Fruit fly (Drosophila melanogaster): ENCODE measurements around the gene GstD7.

Gene GstD7

DNA sequence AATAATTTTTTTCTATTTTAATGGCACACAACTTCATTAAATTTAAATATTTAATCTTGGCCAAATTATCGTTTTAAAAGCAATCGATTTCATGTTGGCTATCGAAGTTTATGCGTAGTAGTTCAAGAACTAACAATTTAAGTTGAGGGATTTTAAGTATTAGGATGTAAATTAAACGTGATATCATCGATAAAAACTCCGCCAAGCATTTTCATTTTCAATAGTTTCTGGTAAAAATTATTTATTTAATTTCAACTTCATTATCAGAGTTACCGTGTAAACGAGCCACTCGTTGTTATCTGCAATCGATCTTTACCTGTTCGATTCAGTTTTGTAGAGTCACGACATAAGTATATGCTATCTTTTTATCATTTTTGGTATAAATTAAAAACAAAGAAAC lies 24.6 kb downstream of the GstD7 start:
- TF ChIP-seq ttk (optimal IDR thresholded peaks at IDR 0.05) (no peak), insv (optimal IDR thresholded peaks at IDR 0.05) (no peak), Sin3A (optimal IDR thresholded peaks at IDR 0.05) (no peak), Myc (optimal IDR thresholded peaks at IDR 0.05) (no peak), h (optimal IDR thresholded peaks at IDR 0.05) (no peak), psq (optimal IDR thresholded peaks at IDR 0.05) (no peak)

DNA sequence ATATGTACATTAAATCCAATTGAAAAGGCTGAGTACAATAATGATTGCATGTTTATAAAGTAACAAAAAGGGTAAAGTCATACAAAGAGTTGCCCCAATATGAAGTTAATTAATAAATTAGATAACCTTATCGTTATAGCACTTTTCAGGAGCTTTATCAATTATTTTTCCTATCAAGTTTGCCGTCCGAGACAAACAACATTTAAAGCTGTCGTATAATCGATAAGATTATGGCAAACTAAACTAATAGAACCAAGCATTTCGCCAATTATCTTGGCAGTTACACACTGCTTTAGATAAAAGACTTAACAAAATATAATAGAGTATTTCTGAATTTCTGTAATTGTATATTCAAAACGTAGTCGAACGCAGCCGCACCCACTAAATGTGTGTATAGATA lies 26.8 kb downstream of the GstD7 start:
- no peak for TF ChIP-seq psq (optimal IDR thresholded peaks at IDR 0.05)
- no peak for TF ChIP-seq h (optimal IDR thresholded peaks at IDR 0.05)
- TF ChIP-seq Myc (optimal IDR thresholded peaks at IDR 0.05) = no peak
- no peak for TF ChIP-seq Sin3A (optimal IDR thresholded peaks at IDR 0.05)
- no peak for TF ChIP-seq ttk (optimal IDR thresholded peaks at IDR 0.05)
- TF ChIP-seq insv (optimal IDR thresholded peaks at IDR 0.05) = no peak

DNA sequence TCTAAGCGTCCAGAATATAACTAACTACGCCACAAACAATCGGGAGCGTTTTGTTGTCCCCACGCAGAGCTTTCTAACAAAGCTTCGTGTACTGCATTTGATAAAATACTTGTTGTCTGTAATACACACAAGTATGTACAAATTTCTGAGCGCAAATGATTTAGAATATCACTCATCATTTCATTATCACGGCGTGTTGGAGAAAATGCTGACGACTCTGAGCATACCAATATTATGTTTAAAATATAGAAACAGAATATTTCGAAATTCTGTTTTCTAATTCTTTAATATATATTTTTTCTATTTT lies 27.6 kb downstream of the GstD7 start, which contains the start of gene Cyp9f2:
Gene Cyp9f2, minus strand, starts transcription at position 101 of the 307 bp plus-strand sequence.
- TF ChIP-seq ttk (optimal IDR thresholded peaks at IDR 0.05) (no peak), insv (optimal IDR thresholded peaks at IDR 0.05) (no peak), Sin3A (optimal IDR thresholded peaks at IDR 0.05) (no peak), psq (optimal IDR thresholded peaks at IDR 0.05) (no peak), Myc (optimal IDR thresholded peaks at IDR 0.05) (no peak)

DNA sequence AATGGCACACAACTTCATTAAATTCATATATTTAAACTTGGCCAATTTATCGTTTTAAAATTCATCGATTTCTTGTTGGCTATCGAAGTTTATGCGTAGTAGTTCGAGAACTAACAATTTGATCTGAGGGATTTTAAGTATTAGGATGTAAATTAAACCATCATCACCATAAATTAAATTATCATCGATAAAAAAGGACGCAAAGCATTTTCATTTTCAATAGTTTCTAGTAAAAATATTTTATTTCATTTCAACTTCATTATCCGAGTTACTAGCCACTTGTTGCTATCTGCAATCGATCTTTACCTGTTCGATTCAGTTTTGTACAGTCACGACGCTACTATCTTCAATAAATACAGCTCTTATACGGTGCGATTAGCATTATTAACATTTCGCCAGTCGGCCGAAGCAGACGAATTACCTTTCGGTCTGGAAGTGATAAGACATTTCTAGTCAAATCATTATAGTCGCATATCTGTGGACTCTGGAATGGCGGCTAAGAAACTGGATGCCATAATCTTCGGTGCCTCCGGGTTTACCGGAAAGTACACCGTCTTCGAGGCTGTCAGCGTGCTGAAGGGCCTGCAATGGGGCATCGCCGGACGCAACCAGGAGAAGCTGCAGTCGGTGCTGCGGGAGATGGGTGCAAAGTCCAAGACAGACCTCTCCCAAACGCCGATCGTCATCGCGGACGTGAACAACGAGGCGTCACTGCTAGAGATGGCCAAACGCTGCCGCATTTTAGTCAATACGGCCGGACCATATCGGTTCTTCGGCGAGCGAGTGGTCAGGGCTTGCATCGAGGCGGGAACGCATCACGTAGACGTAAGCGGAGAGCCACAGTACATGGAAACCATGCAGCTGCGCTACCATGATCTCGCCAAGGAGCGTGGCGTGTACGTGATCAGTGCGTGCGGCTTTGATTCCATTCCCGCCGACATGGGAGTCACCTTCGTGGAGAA lies 28.2 kb downstream of the GstD7 start, which contains the start of gene CG5167:
Gene CG5167, plus strand, starts transcription at position 298 of the 962 bp plus-strand sequence.
- no peak for TF ChIP-seq h (optimal IDR thresholded peaks at IDR 0.05)
- TF ChIP-seq Myc (optimal IDR thresholded peaks at IDR 0.05) = no peak
- TF ChIP-seq psq (optimal IDR thresholded peaks at IDR 0.05) = no peak
- no peak for TF ChIP-seq insv (optimal IDR thresholded peaks at IDR 0.05)

DNA sequence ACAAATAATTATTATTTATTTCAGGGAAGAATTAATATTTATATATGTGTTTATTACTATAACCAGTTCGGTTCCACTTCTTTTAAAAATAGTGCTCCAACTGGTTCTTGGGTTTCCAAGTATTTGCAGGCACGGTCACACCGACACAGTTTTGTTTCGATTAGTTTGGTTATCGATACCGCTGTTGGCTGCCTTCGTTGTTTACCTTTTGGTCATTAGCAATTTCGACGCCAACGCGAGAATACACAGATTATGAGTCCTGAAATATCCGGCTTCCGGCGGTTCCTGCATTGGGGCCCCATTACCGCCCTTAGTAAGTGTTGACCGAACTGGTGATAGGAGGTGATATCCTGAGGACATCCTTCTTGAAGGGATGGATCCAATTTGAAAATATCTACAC lies 29.9 kb downstream of the GstD7 start, which contains the start of gene CG5196:
Gene CG5196, plus strand, starts transcription at position 157 of the 400 bp plus-strand sequence.
- no peak for TF ChIP-seq Myc (optimal IDR thresholded peaks at IDR 0.05)
- no peak for TF ChIP-seq psq (optimal IDR thresholded peaks at IDR 0.05)
- no peak for TF ChIP-seq h (optimal IDR thresholded peaks at IDR 0.05)

DNA sequence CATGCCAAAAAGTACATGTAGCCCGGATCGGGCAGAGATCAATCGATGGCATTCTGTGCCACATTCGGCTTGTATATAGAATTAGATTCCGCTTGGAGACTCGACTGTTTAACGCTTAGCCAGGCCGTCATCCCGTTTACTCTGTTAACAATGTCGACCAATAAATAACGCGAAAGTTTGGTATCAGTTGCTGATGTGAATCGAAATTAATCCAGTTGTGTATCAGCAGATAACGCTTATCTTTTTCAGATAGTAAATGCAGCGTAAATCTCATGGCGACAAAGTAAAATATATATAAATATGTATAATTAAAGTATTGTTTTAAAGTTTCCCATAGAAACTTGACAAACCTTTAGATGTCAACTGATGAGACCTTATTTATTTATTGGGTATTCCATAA lies 33.1 kb downstream of the GstD7 start:
- TF ChIP-seq insv (optimal IDR thresholded peaks at IDR 0.05) (no peak), Sin3A (optimal IDR thresholded peaks at IDR 0.05) (no peak), ttk (optimal IDR thresholded peaks at IDR 0.05) (no peak), h (optimal IDR thresholded peaks at IDR 0.05) (no peak), Myc (optimal IDR thresholded peaks at IDR 0.05) (no peak), psq (optimal IDR thresholded peaks at IDR 0.05) (no peak)

DNA sequence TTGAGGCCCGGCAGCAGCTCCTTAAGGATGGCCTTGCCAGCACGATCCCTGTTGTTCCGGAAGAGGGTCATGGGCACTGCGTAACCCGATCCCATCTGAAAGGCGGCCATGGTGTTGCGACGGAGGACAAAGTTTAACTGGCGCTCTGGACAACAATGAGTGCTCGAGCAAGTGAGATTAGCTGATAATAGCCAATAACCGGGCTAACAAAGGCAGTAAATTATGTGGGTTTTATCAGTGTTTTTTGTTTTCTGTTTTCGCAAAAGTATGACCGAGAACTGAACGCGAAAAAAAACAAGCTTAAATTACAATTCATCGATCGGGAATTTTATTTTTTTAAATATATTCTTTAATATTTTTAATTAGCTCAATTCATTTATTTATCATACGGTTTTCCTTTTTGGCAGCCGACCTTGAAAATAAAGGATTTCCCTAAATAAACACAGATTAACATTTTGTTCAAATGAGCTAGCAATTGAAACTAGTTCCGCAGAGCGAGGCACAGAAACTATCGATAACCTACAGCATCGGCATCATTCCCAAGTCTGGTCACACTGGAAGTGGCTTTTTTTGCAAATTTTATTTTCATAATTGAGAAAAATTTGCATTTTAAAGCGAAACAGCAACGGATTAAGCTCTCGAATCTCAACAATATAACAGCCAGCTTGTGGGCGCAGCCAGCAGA lies 35.1 kb downstream of the GstD7 start, which contains the start of the genes Dip-C and pps:
Gene Dip-C, minus strand, starts transcription at position 486 of the 685 bp plus-strand sequence.
Gene pps, plus strand, starts transcription at position 555 of the 685 bp plus-strand sequence.
- no peak for TF ChIP-seq Sin3A (optimal IDR thresholded peaks at IDR 0.05)

DNA sequence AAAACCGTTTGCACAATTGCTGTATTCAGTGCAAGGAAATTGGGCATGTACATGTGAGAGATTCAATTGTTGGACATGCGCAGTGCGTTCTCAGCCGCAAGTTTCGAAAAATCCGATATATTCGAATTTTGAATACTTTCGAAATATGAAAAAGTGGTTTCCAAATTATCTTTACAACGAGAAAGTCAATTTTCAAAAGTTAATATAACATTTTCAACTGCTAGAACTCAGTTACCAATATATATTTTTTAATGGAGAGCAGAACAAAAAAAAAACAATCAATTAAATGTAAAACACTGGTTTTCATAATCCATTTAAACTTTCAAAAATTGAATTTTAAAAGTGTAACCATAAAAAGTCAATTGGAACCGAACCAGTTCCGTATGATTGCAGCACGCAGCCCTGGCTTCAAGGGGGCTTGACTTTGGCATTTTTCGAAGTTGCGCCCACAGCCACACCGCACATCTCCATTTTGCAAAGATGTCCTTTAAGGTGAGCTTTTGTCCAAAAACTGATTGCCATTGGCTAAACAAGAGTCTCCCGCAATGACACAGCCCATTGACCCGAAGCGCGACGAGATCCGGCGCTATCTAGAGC lies 44.2 kb downstream of the GstD7 start, which contains the start of the genes Scgbeta and CG17202:
Gene Scgbeta, minus strand, starts transcription at position 51 of the 597 bp plus-strand sequence.
Gene CG17202, plus strand, starts transcription at position 390 of the 597 bp plus-strand sequence.
- TF ChIP-seq ttk (optimal IDR thresholded peaks at IDR 0.05) (no peak), insv (optimal IDR thresholded peaks at IDR 0.05) (no peak), Myc (optimal IDR thresholded peaks at IDR 0.05) (no peak), psq (optimal IDR thresholded peaks at IDR 0.05) (no peak), h (optimal IDR thresholded peaks at IDR 0.05) (no peak), Sin3A (optimal IDR thresholded peaks at IDR 0.05) (no peak)

DNA sequence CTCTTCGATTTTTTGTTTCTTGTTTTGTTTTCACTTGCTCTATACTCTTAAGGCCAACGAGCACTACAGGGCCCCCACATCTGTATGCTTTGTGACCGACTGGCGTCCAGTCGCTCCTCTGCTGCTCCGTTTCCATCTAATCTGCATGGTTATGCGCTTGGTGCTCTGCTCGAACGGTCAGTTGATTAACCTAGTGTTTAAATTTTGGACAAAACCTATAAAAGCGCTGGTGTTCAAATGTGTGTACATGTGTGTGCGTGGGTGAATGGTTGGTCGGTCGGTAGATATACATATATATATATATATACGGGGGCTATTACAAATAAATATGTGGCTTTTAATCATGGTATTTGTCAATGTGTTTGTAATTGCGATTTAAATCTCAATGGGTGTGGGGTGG lies 45.7 kb downstream of the GstD7 start:
- no peak for TF ChIP-seq Sin3A (optimal IDR thresholded peaks at IDR 0.05)
- no peak for TF ChIP-seq insv (optimal IDR thresholded peaks at IDR 0.05)
- no peak for TF ChIP-seq ttk (optimal IDR thresholded peaks at IDR 0.05)
- TF ChIP-seq psq (optimal IDR thresholded peaks at IDR 0.05) = no peak
- no peak for TF ChIP-seq Myc (optimal IDR thresholded peaks at IDR 0.05)
- TF ChIP-seq h (optimal IDR thresholded peaks at IDR 0.05) = no peak

DNA sequence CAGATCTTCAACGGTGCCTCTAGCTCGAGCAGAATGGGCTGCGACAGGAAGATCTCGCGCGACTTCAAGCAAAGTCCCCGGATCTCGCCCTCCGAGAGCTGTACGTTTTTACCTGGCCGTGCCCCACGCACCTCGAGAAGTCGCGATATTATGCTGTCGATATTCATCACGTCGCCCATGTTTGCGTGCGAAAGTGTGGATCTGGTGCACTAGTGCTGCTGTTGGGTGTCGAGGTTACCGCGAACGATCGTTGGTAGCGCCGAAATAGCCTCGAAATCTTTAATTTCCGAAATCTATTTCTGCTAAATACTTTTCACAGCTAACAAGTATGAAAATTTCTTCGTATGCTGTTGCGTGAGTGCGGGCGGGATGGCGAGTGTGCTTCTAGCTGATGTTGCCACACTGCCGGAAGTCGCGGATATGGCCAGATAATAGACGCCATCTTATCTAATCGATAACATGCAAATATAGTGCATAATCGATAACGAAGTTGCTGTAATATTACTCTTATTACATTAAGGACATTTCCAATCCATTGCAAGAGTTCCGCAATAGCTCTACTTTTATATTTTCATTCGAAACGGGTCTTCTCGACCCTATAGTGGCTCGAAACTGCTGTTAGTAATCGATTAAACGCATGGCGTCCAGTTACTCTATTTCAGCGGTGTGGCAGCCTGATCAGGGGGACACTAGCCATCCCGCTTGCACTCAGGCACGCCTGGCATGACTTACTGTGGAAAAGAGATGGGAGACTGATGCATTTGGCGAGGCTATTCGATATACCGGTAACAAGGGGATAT lies 47.4 kb downstream of the GstD7 start, which contains the start of gene Pp1-87B:
Gene Pp1-87B, minus strand, starts transcription at position 408 of the 800 bp plus-strand sequence.
- TF ChIP-seq insv (optimal IDR thresholded peaks at IDR 0.05) (no peak), h (optimal IDR thresholded peaks at IDR 0.05) (no peak), Sin3A (optimal IDR thresholded peaks at IDR 0.05) (peak; percentile 32), psq (optimal IDR thresholded peaks at IDR 0.05) (peak; percentile 100)

DNA sequence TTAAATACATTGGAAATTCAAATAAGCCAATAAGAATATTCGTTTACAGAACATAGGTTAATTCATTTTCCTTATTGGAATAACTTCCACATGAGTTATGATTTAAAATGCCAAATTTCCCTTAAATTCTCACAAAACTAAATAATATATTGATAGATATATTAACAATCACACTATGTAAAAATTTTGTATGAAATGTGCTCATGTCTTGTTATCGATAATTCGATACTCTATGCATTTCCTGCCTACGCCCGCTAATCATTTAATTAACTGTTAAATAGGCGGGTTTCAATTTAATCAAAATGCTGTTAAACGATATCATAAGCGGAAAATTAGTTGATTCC lies 48.0 kb downstream of the GstD7 start, which contains the start of gene NANS:
Gene NANS, plus strand, starts transcription at position 269 of the 344 bp plus-strand sequence.
- TF ChIP-seq insv (optimal IDR thresholded peaks at IDR 0.05) (no peak), ttk (optimal IDR thresholded peaks at IDR 0.05) (no peak), psq (optimal IDR thresholded peaks at IDR 0.05) (no peak), h (optimal IDR thresholded peaks at IDR 0.05) (no peak), Sin3A (optimal IDR thresholded peaks at IDR 0.05) (no peak), Myc (optimal IDR thresholded peaks at IDR 0.05) (no peak)
